Fruit fly (Drosophila melanogaster) whole organism, pupa: Measurements from ENCODE around the gene HipHop.

Experiments
- CG14655 ChIP-seq: fragments of 200-800 bp; sonication (Bioruptor generic); optimal IDR thresholded peaks from 3 replicates; lab custom pipeline; 2017; ENCODE audit warnings: mild to moderate bottlenecking, missing biosample characterization, missing genetic modification reagents, missing genetic modification characterization
- CG15710 ChIP-seq: fragments of 200-800 bp; sonication (Bioruptor generic); optimal IDR thresholded peaks from 2 replicates; lab custom pipeline; 2018; ENCODE audit warnings: missing biosample characterization, mild to moderate bottlenecking, missing genetic modification characterization, moderate library complexity
- CG32121 ChIP-seq: fragments of 200-800 bp; sonication (Bioruptor generic); IDR thresholded peaks from 2 replicates; pipeline ENCODE4 v1.3.6; 2022; ENCODE audit warnings: missing biosample characterization, missing genetic modification characterization
- rn ChIP-seq: fragments of 200-800 bp; sonication (Bioruptor generic); IDR thresholded peaks from 2 replicates; pipeline ENCODE4 v1.3.6; 2022; ENCODE audit warnings: missing biosample characterization, missing genetic modification characterization

dm6 chr3L:18823870-18824561 is 3.0 kb downstream of the HipHop start:
- TF ChIP-seq CG32121 (no peak), rn (GFP tag; lab: Robert Waterston, UW) (no peak), CG15710 (tag; lab: Kevin White, UChicago) (no peak), CG14655 (no peak)
